Worm (Caenorhabditis elegans): ENCODE data around the gene Y116F11B.9.

DNA sequence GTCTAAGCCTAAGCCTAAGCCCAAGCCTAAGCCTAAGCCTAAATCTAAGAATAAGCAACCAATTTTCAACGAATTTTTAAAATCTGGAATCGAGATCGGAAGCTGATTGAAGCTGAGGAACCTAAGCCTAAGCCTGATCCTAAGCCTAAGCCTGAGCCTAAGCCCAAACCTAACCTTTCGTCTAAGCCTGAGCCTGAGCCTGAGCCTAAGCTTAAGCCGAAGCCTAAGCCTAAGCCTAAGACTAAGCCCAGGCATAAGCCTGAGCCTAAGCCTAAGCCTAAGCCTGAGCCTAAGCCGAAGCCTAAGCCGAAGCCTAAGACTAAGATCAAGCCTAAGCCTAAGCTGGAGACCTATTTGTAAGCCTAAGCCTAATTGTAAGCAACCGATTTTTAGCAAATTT lies 40.3 kb downstream of the Y116F11B.9 start:
- TF ChIP-seq F49E8.2 (tag; optimal IDR thresholded peaks at IDR 0.05; ENCODE audit: insufficient read depth) (no peak), ama-1 (optimal IDR thresholded peaks at IDR 0.05) (no peak), ama-1 (GFP tag; optimal IDR thresholded peaks at IDR 0.05) (no peak)
